Worm (Caenorhabditis elegans): ENCODE measurements around the gene F32D8.15.

ce11 chrV:10925658-10926057 lies 21.8 kb downstream of the F32D8.15 start:
- TF ChIP-seq fkh-10 (GFP tag; optimal IDR thresholded peaks at IDR 0.05) (no peak), ces-1 (GFP tag; optimal IDR thresholded peaks at IDR 0.05) (no peak), fos-1 (tag; optimal IDR thresholded peaks at IDR 0.05) (no peak), egl-27 (tag; optimal IDR thresholded peaks at IDR 0.05) (no peak), nhr-11 (tag; optimal IDR thresholded peaks at IDR 0.05) (no peak), aly-2 (tag; optimal IDR thresholded peaks at IDR 0.05) (no peak), F16B12.6 (tag; optimal IDR thresholded peaks at IDR 0.05) (no peak), alr-1 (tag; optimal IDR thresholded peaks at IDR 0.05; ENCODE audit: borderline replicate concordance) (no peak), lin-13 (GFP tag; optimal IDR thresholded peaks at IDR 0.05) (no peak)
